Worm (Caenorhabditis elegans) whole organism, midembryonic: ENCODE measurements around the gene ufbp-1.

Source experiments
- T22C8.4 ChIP-seq: fragments of 200-800 bp; sonication (Bioruptor generic); IDR thresholded peaks from 2 replicates; pipeline ENCODE4 v1.3.6; 2022; ENCODE audit warnings: missing genetic modification characterization, missing compliant biosample characterization
- cog-1 ChIP-seq: sonication (generic microtip); optimal IDR thresholded peaks from 2 replicates; lab custom pipeline; 2016; ENCODE audit warnings: missing genetic modification characterization, missing compliant biosample characterization
- flt-1 ChIP-seq: fragments of 200-800 bp; sonication (Bioruptor generic); IDR thresholded peaks from 2 replicates; pipeline ENCODE4 v1.3.6; 2022; ENCODE audit warnings: missing genetic modification characterization, missing compliant biosample characterization
- klf-2 ChIP-seq: fragments of 200-800 bp; sonication (Bioruptor generic); conservative IDR thresholded peaks from 2 replicates; pipeline ENCODE4 v1.3.6; 2022; ENCODE audit warnings: missing genetic modification reagents, missing genetic modification characterization, missing compliant biosample characterization
- med-1 ChIP-seq: sonication (generic microtip); optimal IDR thresholded peaks from 2 replicates; lab custom pipeline; 2017; ENCODE audit warnings: missing genetic modification characterization, mild to moderate bottlenecking, missing compliant biosample characterization, antibody characterized with exemption, missing genetic modification reagents; ENCODE audit not compliant: insufficient read depth
- ref-1 ChIP-seq: fragments of 200-800 bp; sonication (Bioruptor generic); conservative IDR thresholded peaks from 2 replicates; pipeline ENCODE4 v1.3.6; 2022; ENCODE audit warnings: missing genetic modification reagents, missing genetic modification characterization, missing compliant biosample characterization
- tab-1 ChIP-seq: fragments of 200-800 bp; sonication (Bioruptor generic); IDR thresholded peaks from 2 replicates; pipeline ENCODE4 v1.3.6; 2022; ENCODE audit warnings: missing genetic modification characterization, missing compliant biosample characterization
- ztf-23 ChIP-seq: fragments of 200-800 bp; sonication (Bioruptor generic); IDR thresholded peaks from 2 replicates; pipeline ENCODE4 v1.3.6; 2022; ENCODE audit warnings: missing genetic modification reagents, missing genetic modification characterization, missing compliant biosample characterization
- ztf-29 ChIP-seq: fragments of 200-800 bp; sonication (Bioruptor generic); IDR thresholded peaks from 2 replicates; pipeline ENCODE4 v1.3.6; 2022; ENCODE audit warnings: missing genetic modification reagents, missing genetic modification characterization, missing compliant biosample characterization

ufbp-1 gene

DNA sequence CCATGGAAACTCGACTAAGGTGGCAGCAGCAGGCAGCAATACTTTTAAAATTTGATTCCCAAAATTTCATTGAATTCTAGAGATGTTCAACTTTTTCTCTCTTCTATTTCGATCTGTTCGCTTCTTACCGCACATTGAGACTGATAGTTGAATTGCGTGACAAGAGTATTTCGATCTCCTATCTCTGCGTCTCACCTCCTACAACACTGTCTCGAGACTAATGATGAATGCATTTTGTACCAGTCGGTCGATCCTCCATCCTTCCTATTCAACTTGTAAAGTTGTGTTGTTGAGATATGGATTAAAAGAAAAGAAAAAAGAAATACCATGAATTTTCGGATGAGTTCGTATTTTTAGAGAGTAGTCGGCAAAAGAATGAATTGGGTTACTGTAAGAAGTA is 7.8 kb upstream of the ufbp-1 start:
- TF ChIP-seq T22C8.4 (GFP tag; lab: Robert Waterston, UW): no peak
- no peak for TF ChIP-seq flt-1 (GFP tag; lab: Robert Waterston, UW)
- no peak for TF ChIP-seq ztf-23 (GFP tag; lab: Robert Waterston, UW)
- TF ChIP-seq cog-1 (tag; lab: Kevin White, UChicago): no peak
- TF ChIP-seq ref-1 (GFP tag; lab: Robert Waterston, UW): no peak
- no peak for TF ChIP-seq ztf-29
- TF ChIP-seq tab-1: no peak
- no peak for TF ChIP-seq med-1 (GFP tag; lab: Kevin White, UChicago)
- TF ChIP-seq klf-2 (GFP tag; lab: Robert Waterston, UW): no peak

DNA sequence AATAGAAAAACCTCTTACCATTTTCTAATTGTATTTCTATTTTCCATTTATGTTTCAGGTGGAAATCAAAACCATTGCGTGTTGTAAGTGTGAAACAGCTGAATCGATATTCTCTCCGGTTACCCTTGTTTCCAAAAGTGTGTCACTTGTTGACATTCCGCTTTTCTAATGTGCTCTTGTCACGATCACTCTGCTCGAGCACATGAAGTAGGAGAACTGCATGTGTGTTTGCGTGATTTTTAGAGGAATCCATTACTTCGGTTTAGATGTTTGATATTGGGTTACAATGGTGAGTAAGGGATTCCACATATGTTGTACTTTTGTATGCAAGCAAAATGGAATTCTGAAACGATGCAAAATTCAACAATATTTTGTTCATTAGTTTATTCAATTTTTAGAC is 7.1 kb upstream of the ufbp-1 start:
- TF ChIP-seq T22C8.4 (GFP tag; lab: Robert Waterston, UW): no peak
- TF ChIP-seq ztf-23 (GFP tag; lab: Robert Waterston, UW): no peak
- TF ChIP-seq cog-1 (tag; lab: Kevin White, UChicago): no peak
- no peak for TF ChIP-seq ztf-29
- no peak for TF ChIP-seq ref-1 (GFP tag; lab: Robert Waterston, UW)

DNA sequence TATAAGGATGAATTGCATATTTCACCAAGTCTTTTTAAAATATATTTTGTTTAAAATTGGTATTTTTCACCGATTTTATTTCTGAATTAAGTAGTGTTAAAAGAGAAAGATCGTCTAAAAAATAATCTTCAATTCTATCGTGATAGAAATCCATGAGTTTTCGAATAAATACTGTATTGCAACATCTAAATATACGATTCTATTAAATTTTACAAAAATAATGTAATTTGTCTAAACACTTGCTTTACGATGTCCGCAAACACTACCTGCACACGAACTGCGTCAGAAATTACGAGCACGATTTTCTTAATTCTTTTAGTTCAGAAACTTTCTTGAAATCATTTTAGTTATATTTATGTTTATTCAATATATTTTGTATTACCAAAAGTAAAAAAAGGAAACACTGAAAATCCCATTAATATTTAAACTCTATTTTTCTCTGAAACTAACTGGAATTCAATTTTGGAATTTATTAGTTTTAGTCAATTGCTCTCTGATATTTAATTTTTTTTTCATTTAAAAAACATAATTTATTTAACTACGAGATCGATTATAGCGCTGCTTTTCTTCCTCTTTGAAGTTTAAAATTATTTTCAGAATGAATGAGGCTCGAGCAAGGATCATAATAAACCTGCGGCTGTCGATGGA is 5.9 kb upstream of the ufbp-1 start, which contains the start of gene mrpl-32:
mrpl-32 (plus strand) TSS at position 598 of the 648 bp plus-strand sequence.
- no peak for TF ChIP-seq ztf-23 (GFP tag; lab: Robert Waterston, UW)
- TF ChIP-seq cog-1 (tag; lab: Kevin White, UChicago): no peak
- TF ChIP-seq ztf-29: no peak
- TF ChIP-seq tab-1: no peak
- no peak for TF ChIP-seq med-1 (GFP tag; lab: Kevin White, UChicago)
- no peak for TF ChIP-seq T22C8.4 (GFP tag; lab: Robert Waterston, UW)
- no peak for TF ChIP-seq klf-2 (GFP tag; lab: Robert Waterston, UW)
- no peak for TF ChIP-seq ref-1 (GFP tag; lab: Robert Waterston, UW)
- TF ChIP-seq flt-1 (GFP tag; lab: Robert Waterston, UW): no peak

DNA sequence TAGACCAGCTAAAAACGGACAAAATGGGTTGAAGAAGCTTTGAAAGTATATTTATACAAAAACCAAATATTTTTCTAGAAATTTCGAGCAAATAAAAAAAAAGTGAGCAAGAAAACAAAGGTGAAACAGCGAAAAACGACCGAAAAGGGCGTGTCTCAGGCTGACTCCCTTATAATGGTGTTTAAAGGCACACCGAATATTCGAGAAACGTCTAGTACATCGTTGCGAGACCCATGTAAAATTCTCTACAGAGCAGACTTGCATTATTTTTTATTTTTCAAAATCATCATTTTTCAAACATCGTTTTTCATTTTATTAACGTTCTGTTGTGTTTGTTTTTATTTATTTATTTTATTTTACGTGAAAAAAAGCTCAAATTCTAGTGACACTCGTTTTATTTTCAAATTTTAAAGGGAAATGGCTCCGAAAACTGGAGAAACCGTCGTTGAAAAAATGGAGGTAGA is 3.6 kb upstream of the ufbp-1 start, which contains the start of gene rpn-3:
rpn-3 (plus strand) TSS at position 414 of the 464 bp plus-strand sequence.
- TF ChIP-seq ref-1 (GFP tag; lab: Robert Waterston, UW): no peak
- no peak for TF ChIP-seq T22C8.4 (GFP tag; lab: Robert Waterston, UW)
- TF ChIP-seq cog-1 (tag; lab: Kevin White, UChicago): peak; percentile 90
- TF ChIP-seq flt-1 (GFP tag; lab: Robert Waterston, UW): peak; percentile 79
- TF ChIP-seq ztf-23 (GFP tag; lab: Robert Waterston, UW): peak; percentile 78

DNA sequence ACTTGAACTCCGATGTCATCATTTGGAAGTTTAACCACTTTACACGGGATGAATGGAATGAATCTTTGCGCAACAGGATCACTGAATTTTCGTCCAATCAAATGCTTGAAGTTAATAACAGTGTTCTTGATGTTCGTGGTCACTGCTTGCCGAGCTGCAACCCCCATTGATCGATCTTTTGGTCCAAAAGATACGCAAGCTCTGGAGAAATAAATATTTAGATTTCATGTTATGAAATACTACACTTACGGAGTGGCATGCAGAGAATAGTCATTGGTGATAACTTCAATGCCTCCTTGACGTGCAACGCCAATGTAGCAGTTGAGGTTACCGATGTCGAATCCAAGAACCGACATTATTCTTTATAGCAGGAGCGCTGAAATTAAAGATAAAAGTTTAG is 3.1 kb upstream of the ufbp-1 start, which contains the start of gene hsp-110:
hsp-110 (minus strand) TSS at position 376 of the 400 bp plus-strand sequence.
- TF ChIP-seq tab-1 (no peak), cog-1 (tag; lab: Kevin White, UChicago) (no peak), ztf-23 (GFP tag; lab: Robert Waterston, UW) (no peak), T22C8.4 (GFP tag; lab: Robert Waterston, UW) (no peak), ref-1 (GFP tag; lab: Robert Waterston, UW) (no peak), med-1 (GFP tag; lab: Kevin White, UChicago) (no peak), klf-2 (GFP tag; lab: Robert Waterston, UW) (no peak), ztf-29 (no peak), flt-1 (GFP tag; lab: Robert Waterston, UW) (no peak)

DNA sequence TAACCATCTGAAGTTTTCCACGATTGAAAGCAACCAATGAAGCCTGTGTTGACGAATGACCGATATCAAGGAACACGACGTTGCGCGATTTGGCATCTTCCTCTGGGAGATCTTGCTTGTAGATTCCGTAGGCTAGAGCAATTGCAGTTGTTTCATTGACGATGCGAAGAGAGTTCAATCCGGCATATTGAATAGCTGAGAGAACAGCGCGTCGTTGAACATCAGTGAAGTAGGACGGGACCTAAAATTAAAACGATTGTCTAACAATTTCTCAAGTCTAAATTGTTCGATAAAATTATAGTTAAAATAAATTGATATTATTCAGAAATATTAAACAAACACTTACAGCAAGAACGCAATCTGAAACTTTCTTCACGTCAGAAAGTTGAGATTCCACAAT is 2.7 kb upstream of the ufbp-1 start:
- TF ChIP-seq flt-1 (GFP tag; lab: Robert Waterston, UW) (no peak), ztf-23 (GFP tag; lab: Robert Waterston, UW) (no peak), klf-2 (GFP tag; lab: Robert Waterston, UW) (no peak), T22C8.4 (GFP tag; lab: Robert Waterston, UW) (no peak)

DNA sequence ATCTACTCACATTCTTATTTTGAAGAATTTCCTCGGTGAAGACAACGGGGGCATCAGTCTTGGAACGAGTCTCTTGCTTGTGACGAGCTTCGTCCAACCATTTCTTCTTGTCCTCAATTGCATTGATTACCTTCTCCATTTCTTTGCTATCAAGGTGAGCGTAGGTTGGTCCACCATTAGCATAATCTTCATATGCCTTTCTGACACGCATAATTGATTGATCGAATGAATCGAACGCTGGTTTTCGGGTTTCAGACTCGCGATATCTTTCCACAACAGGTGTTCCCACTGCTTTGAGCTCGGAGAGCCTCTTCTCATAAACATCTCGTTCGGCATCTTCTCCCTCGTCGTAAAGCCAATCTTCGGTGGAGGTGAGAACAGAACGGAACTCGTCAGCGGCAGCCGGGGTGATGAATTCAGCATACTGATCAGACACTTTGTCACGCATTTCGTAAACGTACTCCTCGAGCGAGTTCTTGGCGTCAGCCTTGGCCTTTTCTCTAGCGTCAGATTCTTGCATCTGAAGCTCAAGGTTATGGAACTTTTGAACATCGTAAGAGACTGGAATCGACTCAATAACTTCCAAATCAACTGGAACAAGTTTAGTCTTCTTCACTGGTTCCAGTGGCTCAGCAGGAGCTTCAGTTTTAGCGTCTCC is 1.2 kb upstream of the ufbp-1 start:
- no peak for TF ChIP-seq med-1 (GFP tag; lab: Kevin White, UChicago)
- no peak for TF ChIP-seq T22C8.4 (GFP tag; lab: Robert Waterston, UW)
- TF ChIP-seq flt-1 (GFP tag; lab: Robert Waterston, UW): no peak
- TF ChIP-seq ref-1 (GFP tag; lab: Robert Waterston, UW): no peak
- no peak for TF ChIP-seq klf-2 (GFP tag; lab: Robert Waterston, UW)
- no peak for TF ChIP-seq ztf-23 (GFP tag; lab: Robert Waterston, UW)
- TF ChIP-seq cog-1 (tag; lab: Kevin White, UChicago): no peak

DNA sequence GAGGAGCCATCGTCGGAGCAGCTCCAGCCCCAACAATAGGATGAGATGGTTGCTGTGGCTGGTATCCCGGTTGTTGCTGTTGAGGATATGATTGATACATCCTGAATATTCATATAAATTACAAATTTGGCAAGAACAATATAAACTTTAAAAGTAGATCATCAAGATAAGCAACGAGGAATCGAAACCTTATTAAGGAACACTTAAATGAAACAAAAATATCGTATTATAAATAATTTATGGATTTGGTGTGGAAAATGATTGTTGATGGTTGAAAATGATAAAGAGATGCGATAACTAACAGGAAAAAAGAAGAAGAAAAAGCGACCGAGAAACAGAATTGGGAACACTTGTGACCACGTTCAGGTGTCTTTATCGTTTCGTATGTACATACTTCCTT is 4.1 kb downstream of the ufbp-1 start, which contains the start of gene pqn-96:
pqn-96 (minus strand) TSS at position 101 of the 400 bp plus-strand sequence.
- TF ChIP-seq ref-1 (GFP tag; lab: Robert Waterston, UW) (no peak), med-1 (GFP tag; lab: Kevin White, UChicago) (no peak), tab-1 (no peak), ztf-23 (GFP tag; lab: Robert Waterston, UW) (no peak), flt-1 (GFP tag; lab: Robert Waterston, UW) (no peak), T22C8.4 (GFP tag; lab: Robert Waterston, UW) (no peak), cog-1 (tag; lab: Kevin White, UChicago) (no peak), klf-2 (GFP tag; lab: Robert Waterston, UW) (no peak), ztf-29 (no peak)

DNA sequence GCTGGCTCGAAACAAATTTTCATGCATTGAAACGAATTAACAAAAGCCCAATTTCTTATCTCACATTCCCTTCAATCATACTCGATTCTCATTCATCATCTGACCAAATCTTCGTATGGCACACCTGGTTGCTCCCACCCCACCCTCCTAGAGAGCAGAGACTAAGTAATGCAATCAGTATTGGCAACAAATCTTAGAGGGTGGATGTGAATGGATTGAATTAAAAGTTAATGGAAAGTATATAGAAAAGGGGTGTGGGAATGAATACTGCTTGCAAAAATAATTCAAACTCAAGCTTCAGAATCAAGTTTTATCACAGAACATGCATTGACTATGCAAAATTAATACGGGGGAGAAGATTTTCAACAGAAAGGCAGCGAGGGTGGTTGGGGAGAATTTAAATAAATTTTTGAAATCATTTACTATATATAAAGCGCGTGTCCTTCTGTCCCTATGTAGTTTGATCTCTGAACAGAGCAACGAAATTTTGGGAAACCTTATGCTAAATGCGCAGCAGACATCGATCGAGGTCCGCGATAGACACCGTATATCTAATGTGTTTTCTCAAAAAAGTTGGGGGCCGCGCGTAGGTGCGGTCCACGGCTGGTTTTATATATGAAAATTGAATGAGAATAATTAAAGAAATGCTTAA is 5.5 kb downstream of the ufbp-1 start:
- no peak for TF ChIP-seq ref-1 (GFP tag; lab: Robert Waterston, UW)
- no peak for TF ChIP-seq ztf-29
- no peak for TF ChIP-seq cog-1 (tag; lab: Kevin White, UChicago)
- no peak for TF ChIP-seq tab-1
- no peak for TF ChIP-seq T22C8.4 (GFP tag; lab: Robert Waterston, UW)
- TF ChIP-seq ztf-23 (GFP tag; lab: Robert Waterston, UW): no peak
- TF ChIP-seq med-1 (GFP tag; lab: Kevin White, UChicago): no peak
- TF ChIP-seq flt-1 (GFP tag; lab: Robert Waterston, UW): no peak
